Fruit fly (Drosophila melanogaster): ENCODE results near the gene CG17726.

dm6 chr3R:11231037-11231436, 4.5 kb downstream of the CG17726 start:
- no peak for TF ChIP-seq CG8478 (optimal IDR thresholded peaks at IDR 0.05)
- no peak for TF ChIP-seq usp (GFP tag; optimal IDR thresholded peaks at IDR 0.05)
- no peak for TF ChIP-seq Dll (optimal IDR thresholded peaks at IDR 0.05)
- TF ChIP-seq psq (optimal IDR thresholded peaks at IDR 0.05), result no peak

Data from whole organism.